Worm (Caenorhabditis elegans): Measurements from ENCODE around the gene F25E5.8.

- no peak for TF ChIP-seq tbx-37 (GFP tag; conservative IDR thresholded peaks at IDR 0.05)
- TF ChIP-seq hnd-1 (tag; optimal IDR thresholded peaks at IDR 0.05): no peak
- no peak for TF ChIP-seq ama-1 (optimal IDR thresholded peaks at IDR 0.05)
- TF ChIP-seq F13C5.2 (tag; optimal IDR thresholded peaks at IDR 0.05): no peak
- TF ChIP-seq ceh-36 (tag; optimal IDR thresholded peaks at IDR 0.05): no peak
- no peak for TF ChIP-seq tbx-11 (GFP tag; IDR thresholded peaks at IDR 0.05)
- TF ChIP-seq aly-1 (tag; optimal IDR thresholded peaks at IDR 0.05): no peak
Observed at ce11 chrV:7449303-7449827, 13.6 kb downstream of the F25E5.8 start, which contains the start of gene try-12.

Measured in whole organism, early embryonic.